Fruit fly (Drosophila melanogaster): ENCODE data around the gene Ref2.

Gene Ref2

DNA sequence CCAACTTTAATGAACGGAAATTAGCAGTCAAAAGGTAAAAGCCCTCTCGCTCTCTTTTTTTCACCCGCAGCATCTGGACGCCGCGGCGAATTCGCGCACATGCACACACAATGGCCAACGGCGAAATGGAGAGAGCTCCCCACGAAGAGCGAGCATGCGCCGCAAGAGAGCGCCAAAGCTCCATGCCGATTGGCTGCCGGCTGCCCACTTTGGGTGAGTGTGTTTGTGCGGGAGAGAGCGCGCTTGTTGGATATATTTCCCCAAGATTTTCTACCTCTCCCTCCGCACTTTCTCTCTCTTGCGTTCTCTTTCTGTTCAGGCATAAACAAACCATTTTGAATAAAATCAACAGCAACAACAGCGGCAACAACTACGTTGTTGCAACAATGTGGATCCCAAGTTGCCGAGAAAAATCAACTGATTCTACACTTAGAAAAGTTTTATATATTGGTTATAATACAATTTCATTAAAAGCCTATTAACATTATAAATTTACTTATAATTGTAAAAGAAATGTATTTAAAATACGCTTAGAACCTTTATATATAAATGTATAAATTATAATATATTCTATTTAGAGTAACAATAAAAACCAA, 9.7 kb upstream of the Ref2 start (continued):
- TF ChIP-seq Eip78C (GFP tag), result peak; percentile 76
- TF ChIP-seq dsx (GFP tag; optimal IDR thresholded peaks at IDR 0.05; ENCODE audit: poor library complexity, severe bottlenecking), result peak; percentile 80
- TF ChIP-seq vri (GFP tag; optimal IDR thresholded peaks at IDR 0.05), result no peak
- no peak for TF ChIP-seq CG34406 (GFP tag; optimal IDR thresholded peaks at IDR 0.05)
- peak; percentile 37 for TF ChIP-seq Ets96B (tag; optimal IDR thresholded peaks at IDR 0.05)
- no peak for TF ChIP-seq dac (GFP tag; optimal IDR thresholded peaks at IDR 0.05)
- no peak for TF ChIP-seq Sox15 (GFP tag; optimal IDR thresholded peaks at IDR 0.05)
- TF ChIP-seq CG7368 (GFP tag; optimal IDR thresholded peaks at IDR 0.05), result no peak
- no peak for TF ChIP-seq salr (GFP tag; optimal IDR thresholded peaks at IDR 0.05)
- TF ChIP-seq cyc (GFP tag; optimal IDR thresholded peaks at IDR 0.05), result no peak
- no peak for TF ChIP-seq CG11902 (GFP tag; optimal IDR thresholded peaks at IDR 0.05)
- no peak for TF ChIP-seq CG4318 (GFP tag; optimal IDR thresholded peaks at IDR 0.05)
- peak; percentile 10 for TF ChIP-seq CG6854 (GFP tag; optimal IDR thresholded peaks at IDR 0.05)
- TF ChIP-seq svp (GFP tag), result no peak
- no peak for TF ChIP-seq Sox14 (GFP tag; optimal IDR thresholded peaks at IDR 0.05)
- no peak for TF ChIP-seq Met (GFP tag; optimal IDR thresholded peaks at IDR 0.05)
- no peak for TF ChIP-seq topi (GFP tag; optimal IDR thresholded peaks at IDR 0.05)
- no peak for TF ChIP-seq ss (GFP tag; optimal IDR thresholded peaks at IDR 0.05)

DNA sequence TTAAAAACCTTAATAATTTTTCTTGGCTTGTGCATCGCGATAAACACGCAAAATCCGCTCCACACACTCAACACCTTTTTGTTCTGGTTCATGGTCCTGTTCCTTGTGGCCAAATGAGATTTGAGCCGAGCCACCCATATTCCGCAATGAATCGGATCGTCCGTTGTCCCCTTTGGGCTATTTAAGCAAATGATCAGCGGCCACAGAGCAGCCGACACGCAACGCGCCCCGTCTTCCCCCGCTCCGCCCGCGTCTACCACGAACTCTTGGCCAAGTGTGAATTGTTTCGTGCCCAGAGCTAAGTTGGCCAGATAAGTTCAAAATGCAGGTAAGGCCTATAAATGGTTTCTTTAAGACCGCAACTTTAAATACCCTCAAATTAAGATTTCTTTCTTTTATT, 4.9 kb upstream of the Ref2 start:
- no peak for TF ChIP-seq OdsH (GFP tag; optimal IDR thresholded peaks at IDR 0.05)
- TF ChIP-seq ss (GFP tag; optimal IDR thresholded peaks at IDR 0.05), result peak in 1 of 2 experiments; percentile 91

DNA sequence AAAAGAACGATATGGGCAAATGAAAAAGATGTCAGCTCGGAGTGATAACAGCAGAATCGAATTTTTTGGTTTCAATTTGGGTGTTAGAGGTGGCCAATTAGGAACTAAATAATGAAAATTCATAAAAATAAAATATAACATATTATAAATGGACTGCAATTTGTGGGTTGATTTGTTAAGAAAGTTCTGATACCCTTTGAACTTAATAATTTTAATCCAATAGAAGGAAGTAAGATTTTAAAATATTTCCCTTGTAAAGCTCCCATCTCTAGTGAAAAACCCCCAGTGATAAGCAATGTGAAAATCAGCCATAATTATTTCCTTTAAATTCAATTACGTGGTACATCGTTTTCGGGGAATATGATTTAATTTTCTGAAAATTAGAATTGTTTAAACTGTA, 1.9 kb downstream of the Ref2 start:
- TF ChIP-seq Eip78C (GFP tag) (no peak), Lpt (GFP tag; optimal IDR thresholded peaks at IDR 0.05) (no peak), esn (GFP tag; optimal IDR thresholded peaks at IDR 0.05) (peak; percentile 14), svp (GFP tag) (peak; percentile 37), CG11902 (GFP tag; optimal IDR thresholded peaks at IDR 0.05) (no peak)

DNA sequence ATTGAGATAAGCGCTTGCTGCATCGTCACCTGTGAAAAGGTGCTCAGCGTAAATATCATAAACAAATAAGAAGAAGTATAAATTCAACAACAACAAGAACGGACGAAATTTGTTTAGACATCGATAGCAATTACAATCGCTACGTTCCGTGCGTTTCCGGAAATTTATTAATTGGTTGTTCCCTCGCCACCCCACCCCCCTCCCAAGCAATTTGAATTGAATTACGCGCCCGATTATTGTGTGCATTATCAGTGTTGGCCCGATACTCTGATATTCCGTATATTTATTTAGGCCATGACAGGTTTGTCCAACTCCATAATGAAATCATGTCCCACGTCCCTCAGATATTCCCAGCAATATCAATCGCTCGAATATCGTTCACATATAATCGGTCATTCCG, 4.6 kb downstream of the Ref2 start:
- TF ChIP-seq vri (GFP tag; optimal IDR thresholded peaks at IDR 0.05) (peak; percentile 69), fkh (GFP tag; optimal IDR thresholded peaks at IDR 0.05) (peak; percentile 71), eg (GFP tag; IDR thresholded peaks at IDR 0.05) (no peak), Eip93F (GFP tag; optimal IDR thresholded peaks at IDR 0.05) (peak; percentile 26), CG11294 (GFP tag; IDR thresholded peaks at IDR 0.05) (no peak)

DNA sequence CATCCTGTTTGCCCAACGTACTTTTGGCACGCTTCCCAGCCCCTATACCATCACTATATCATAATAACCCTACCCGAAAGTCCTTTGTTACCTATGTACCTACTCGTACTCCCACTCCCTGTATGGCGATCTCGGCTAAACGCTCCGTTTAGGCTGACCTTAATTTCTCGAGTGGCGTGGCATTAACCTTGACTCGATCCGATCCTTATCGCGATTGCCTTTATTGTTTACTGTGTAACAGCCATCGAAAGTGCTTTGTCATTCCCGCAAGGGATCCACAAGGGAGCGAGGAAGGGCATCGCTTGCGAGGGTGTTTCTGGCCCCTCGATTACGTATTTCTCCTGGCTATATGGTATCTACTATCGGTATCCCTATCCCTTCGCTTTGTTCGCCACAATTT, 13.0 kb downstream of the Ref2 start:
- TF ChIP-seq CG3032 (tag; optimal IDR thresholded peaks at IDR 0.05), result no peak

DNA sequence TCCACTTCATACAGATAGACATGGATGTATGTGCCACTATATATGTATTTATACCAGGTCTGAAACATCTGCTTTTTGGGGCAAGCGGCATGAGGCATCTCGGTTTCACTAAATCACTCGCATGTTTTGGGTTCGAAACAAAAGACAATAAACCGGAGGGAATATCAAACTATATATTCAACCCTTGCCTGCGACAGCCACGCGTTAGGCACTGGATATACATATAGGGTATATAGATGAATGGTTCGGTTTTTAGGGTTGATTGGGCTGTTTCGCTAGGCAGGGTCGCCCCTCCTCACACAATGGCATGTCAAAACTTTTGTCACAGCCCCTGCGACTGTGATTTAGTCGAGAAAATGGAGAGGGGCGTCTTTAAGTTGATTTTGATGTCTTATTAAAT, 23.1 kb downstream of the Ref2 start:
- no peak for TF ChIP-seq CG15336 (GFP tag; IDR thresholded peaks at IDR 0.05)
- TF ChIP-seq CG7368 (GFP tag; optimal IDR thresholded peaks at IDR 0.05), result no peak
- no peak for TF ChIP-seq Sox14 (GFP tag; optimal IDR thresholded peaks at IDR 0.05)
- no peak for TF ChIP-seq Smox (GFP tag; optimal IDR thresholded peaks at IDR 0.05)
- TF ChIP-seq Ets96B (tag; optimal IDR thresholded peaks at IDR 0.05), result no peak
- TF ChIP-seq eg (GFP tag; IDR thresholded peaks at IDR 0.05), result no peak
- TF ChIP-seq CG6276 (GFP tag; optimal IDR thresholded peaks at IDR 0.05), result no peak
- TF ChIP-seq acj6 (GFP tag; optimal IDR thresholded peaks at IDR 0.05), result no peak
- no peak for TF ChIP-seq dsx (GFP tag; optimal IDR thresholded peaks at IDR 0.05; ENCODE audit: poor library complexity, severe bottlenecking)
- TF ChIP-seq CG3032 (tag; optimal IDR thresholded peaks at IDR 0.05), result no peak
- TF ChIP-seq salr (GFP tag; optimal IDR thresholded peaks at IDR 0.05), result no peak
- TF ChIP-seq Gug (GFP tag; IDR thresholded peaks at IDR 0.05), result no peak
- TF ChIP-seq topi (GFP tag; optimal IDR thresholded peaks at IDR 0.05), result no peak
- TF ChIP-seq fkh (GFP tag; optimal IDR thresholded peaks at IDR 0.05), result no peak
- TF ChIP-seq CG11762 (GFP tag; optimal IDR thresholded peaks at IDR 0.05; ENCODE audit: insufficient read depth), result no peak
- TF ChIP-seq CG11902 (GFP tag; optimal IDR thresholded peaks at IDR 0.05), result no peak
- TF ChIP-seq CG4318 (GFP tag; optimal IDR thresholded peaks at IDR 0.05), result no peak
- TF ChIP-seq CG16779 (tag; optimal IDR thresholded peaks at IDR 0.05), result no peak
- no peak for TF ChIP-seq CG9139 (GFP tag; optimal IDR thresholded peaks at IDR 0.05)
- no peak for TF ChIP-seq lz (GFP tag; optimal IDR thresholded peaks at IDR 0.05)
